Worm (Caenorhabditis elegans): ENCODE measurements around the gene C25E10.12.

ce11 chrV:9058627-9059026 is 3.6 kb downstream of the C25E10.12 start, which contains the start of gene C25E10.11:
- TF ChIP-seq pes-1 (GFP tag; IDR thresholded peaks at IDR 0.05) (no peak), tra-4 (tag; optimal IDR thresholded peaks at IDR 0.05) (no peak), ceh-36 (tag; optimal IDR thresholded peaks at IDR 0.05) (no peak), flt-1 (GFP tag; IDR thresholded peaks at IDR 0.05) (no peak), tbx-11 (GFP tag; IDR thresholded peaks at IDR 0.05) (no peak), ceh-13 (GFP tag; optimal IDR thresholded peaks at IDR 0.05) (no peak), sea-1 (GFP tag; conservative IDR thresholded peaks at IDR 0.05) (no peak), ama-1 (optimal IDR thresholded peaks at IDR 0.05) (no peak), aly-1 (tag; optimal IDR thresholded peaks at IDR 0.05) (no peak), hmbx-1 (tag; optimal IDR thresholded peaks at IDR 0.05) (no peak), scrt-1 (GFP tag; IDR thresholded peaks at IDR 0.05) (no peak), F13C5.2 (tag; optimal IDR thresholded peaks at IDR 0.05) (no peak), hnd-1 (tag; optimal IDR thresholded peaks at IDR 0.05) (no peak), hmg-4 (GFP tag; optimal IDR thresholded peaks at IDR 0.05) (no peak)

Data from whole organism, early embryonic.